Worm (Caenorhabditis elegans) whole organism, late embryonic: ENCODE data around the gene str-151.

Source experiments
- C38D4.7 ChIP-seq: fragments of 200-800 bp; sonication (Bioruptor generic); optimal IDR thresholded peaks from 2 replicates; lab custom pipeline; 2018; ENCODE audit warnings: mild to moderate bottlenecking, missing genetic modification characterization, moderate library complexity, missing compliant biosample characterization
- F13H6.1 ChIP-seq: sonication (generic microtip); optimal IDR thresholded peaks from 2 replicates; lab custom pipeline; 2016; ENCODE audit warnings: missing genetic modification characterization, missing compliant biosample characterization
- K02D7.2 ChIP-seq: sonication (generic microtip); optimal IDR thresholded peaks from 2 replicates; lab custom pipeline; 2017; ENCODE audit warnings: mild to moderate bottlenecking, missing genetic modification characterization, missing compliant biosample characterization
- K09A11.1 ChIP-seq: sonication (generic microtip); optimal IDR thresholded peaks from 2 replicates; lab custom pipeline; 2017; ENCODE audit warnings: antibody characterized with exemption, mild to moderate bottlenecking, missing genetic modification characterization, missing compliant biosample characterization; ENCODE audit not compliant: insufficient read depth
- ceh-14 ChIP-seq: sonication (generic microtip); optimal IDR thresholded peaks from 2 replicates; lab custom pipeline; 2016; ENCODE audit warnings: missing genotype, missing genetic modification characterization, missing compliant biosample characterization
- ceh-18 ChIP-seq: sonication (generic microtip); optimal IDR thresholded peaks from 2 replicates; lab custom pipeline; 2016; ENCODE audit warnings: missing genetic modification characterization, missing compliant biosample characterization
- ceh-19 ChIP-seq: fragments of 200-800 bp; sonication (Bioruptor generic); optimal IDR thresholded peaks from 2 replicates; lab custom pipeline; 2018; ENCODE audit warnings: mild to moderate bottlenecking, missing genetic modification characterization, missing compliant biosample characterization
- ceh-24 ChIP-seq: sonication (generic microtip); optimal IDR thresholded peaks from 2 replicates; lab custom pipeline; 2016; ENCODE audit warnings: mild to moderate bottlenecking, missing genetic modification characterization, missing compliant biosample characterization
- ceh-31 ChIP-seq: sonication (generic microtip); optimal IDR thresholded peaks from 2 replicates; lab custom pipeline; 2016; ENCODE audit warnings: missing genetic modification characterization, missing compliant biosample characterization
- ceh-6 ChIP-seq: fragments of 200-800 bp; sonication (Bioruptor generic); optimal IDR thresholded peaks from 2 replicates; lab custom pipeline; 2018; ENCODE audit warnings: mild to moderate bottlenecking, missing genetic modification characterization, missing compliant biosample characterization
- ceh-9 ChIP-seq: sonication (generic microtip); optimal IDR thresholded peaks from 2 replicates; lab custom pipeline; 2016; ENCODE audit warnings: mild to moderate bottlenecking, missing genetic modification characterization, inconsistent platforms, missing compliant biosample characterization
- che-1 ChIP-seq: sonication (generic microtip); optimal IDR thresholded peaks from 2 replicates; lab custom pipeline; 2016; ENCODE audit warnings: mild to moderate bottlenecking, missing genetic modification characterization, missing compliant biosample characterization
- dve-1 ChIP-seq: sonication (generic microtip); optimal IDR thresholded peaks from 2 replicates; lab custom pipeline; 2017; ENCODE audit warnings: antibody characterized with exemption, mild to moderate bottlenecking, missing genetic modification characterization, missing compliant biosample characterization
- elt-2 ChIP-seq: sonication (generic microtip); optimal IDR thresholded peaks from 2 replicates; lab custom pipeline; 2016; ENCODE audit warnings: missing genetic modification reagents, missing genetic modification characterization, missing compliant biosample characterization
- elt-4 ChIP-seq: sonication (generic microtip); optimal IDR thresholded peaks from 2 replicates; lab custom pipeline; 2016; ENCODE audit warnings: missing genetic modification characterization, missing compliant biosample characterization
- eyg-1 ChIP-seq: sonication (generic microtip); optimal IDR thresholded peaks from 2 replicates; lab custom pipeline; 2016; ENCODE audit warnings: missing genotype, missing genetic modification characterization, missing compliant biosample characterization
- fkh-10 ChIP-seq: fragments of 150-350 bp; optimal IDR thresholded peaks from 2 replicates; lab custom pipeline; 2014; ENCODE audit warnings: missing biosample characterization, missing genetic modification reagents, missing genetic modification characterization
- hlh-13 ChIP-seq: fragments of 200-800 bp; sonication (Bioruptor generic); optimal IDR thresholded peaks from 2 replicates; lab custom pipeline; 2018; ENCODE audit warnings: mild to moderate bottlenecking, missing genetic modification characterization, missing compliant biosample characterization
- hlh-6 ChIP-seq: sonication (generic microtip); optimal IDR thresholded peaks from 2 replicates; lab custom pipeline; 2016; ENCODE audit warnings: missing genotype, missing genetic modification characterization, missing compliant biosample characterization
- nhr-232 ChIP-seq: sonication (generic microtip); optimal IDR thresholded peaks from 2 replicates; lab custom pipeline; 2016; ENCODE audit warnings: missing genetic modification characterization, missing compliant biosample characterization
- pag-3 ChIP-seq: sonication (generic microtip); optimal IDR thresholded peaks from 2 replicates; lab custom pipeline; 2016; ENCODE audit warnings: missing compliant biosample characterization, missing genetic modification characterization, borderline replicate concordance
- pax-1 ChIP-seq: fragments of 150-350 bp; optimal IDR thresholded peaks from 2 replicates; lab custom pipeline; 2014; ENCODE audit warnings: missing biosample characterization, missing genetic modification characterization
- pqm-1 ChIP-seq: sonication (generic microtip); optimal IDR thresholded peaks from 2 replicates; lab custom pipeline; 2016; ENCODE audit warnings: missing genetic modification characterization, missing compliant biosample characterization
- pros-1 ChIP-seq: fragments of 150-350 bp; optimal IDR thresholded peaks from 2 replicates; lab custom pipeline; 2014; ENCODE audit warnings: missing biosample characterization, missing genetic modification reagents, missing genetic modification characterization
- ref-2 ChIP-seq: sonication (generic microtip); optimal IDR thresholded peaks from 2 replicates; lab custom pipeline; 2016; ENCODE audit warnings: missing genetic modification characterization, missing compliant biosample characterization
- rnt-1 ChIP-seq: sonication (generic microtip); optimal IDR thresholded peaks from 2 replicates; lab custom pipeline; 2016; ENCODE audit warnings: missing genetic modification characterization, missing compliant biosample characterization
- sox-4 ChIP-seq: sonication (generic microtip); optimal IDR thresholded peaks from 2 replicates; lab custom pipeline; 2017; ENCODE audit warnings: mild to moderate bottlenecking, missing genetic modification characterization, inconsistent platforms, missing compliant biosample characterization
- unc-3 ChIP-seq, 2 experiments: fragments of 200-800 bp in 1 of 2; sonication (Bioruptor generic) in 1 of 2; sonication (generic microtip) in 1 of 2; conservative IDR thresholded peaks in 1 of 2; optimal IDR thresholded peaks in 1 of 2; 2 replicates each; pipeline versions ENCODE4 v1.3.6 to Lab custom; 2016 to 2022; ENCODE audit warnings: missing compliant biosample characterization in 2 of 2, missing genetic modification characterization in 2 of 2, missing genetic modification reagents in 1 of 2
- unc-55 ChIP-seq: sonication (generic microtip); optimal IDR thresholded peaks from 2 replicates; lab custom pipeline; 2017; ENCODE audit warnings: missing biosample characterization, missing genetic modification reagents, missing genetic modification characterization

Gene str-151

ce11 chrV:16592947-16593791 lies 17.2 kb downstream of the str-151 start:
- TF ChIP-seq pqm-1 (tag; lab: Kevin White, UChicago) = no peak
- TF ChIP-seq rnt-1 = no peak
- no peak for TF ChIP-seq unc-3 (GFP tag; conservative IDR thresholded peaks at IDR 0.05; lab: Robert Waterston, UW)
- no peak for TF ChIP-seq unc-3 (tag; optimal IDR thresholded peaks at IDR 0.05; lab: Kevin White, UChicago)
- TF ChIP-seq F13H6.1 (tag; lab: Kevin White, UChicago) = no peak
- TF ChIP-seq eyg-1 (tag; lab: Kevin White, UChicago) = no peak
- TF ChIP-seq ceh-24 = no peak
- TF ChIP-seq ceh-14 = no peak
- no peak for TF ChIP-seq ceh-31 (tag; lab: Kevin White, UChicago)
- TF ChIP-seq elt-4 (tag; lab: Kevin White, UChicago) = no peak
- TF ChIP-seq ceh-18 = no peak
- no peak for TF ChIP-seq pros-1 (tag; lab: Kevin White, UChicago)
- no peak for TF ChIP-seq fkh-10 (GFP tag; lab: Kevin White, UChicago)
- TF ChIP-seq hlh-13 (GFP tag; lab: Kevin White, UChicago) = peak; percentile 4
- TF ChIP-seq elt-2 (tag; lab: Kevin White, UChicago) = peak; percentile 81
- no peak for TF ChIP-seq pax-1 (tag; lab: Kevin White, UChicago)
- TF ChIP-seq sox-4 (tag; lab: Kevin White, UChicago) = no peak
- TF ChIP-seq dve-1 (tag; lab: Kevin White, UChicago) = peak; percentile 85
- TF ChIP-seq nhr-232 (tag; lab: Kevin White, UChicago) = no peak
- TF ChIP-seq pag-3 (tag; lab: Kevin White, UChicago) = no peak

ce11 chrV:16593792-16594059 lies 17.7 kb downstream of the str-151 start:
- TF ChIP-seq unc-55 (GFP tag; lab: Kevin White, UChicago) (no peak), elt-4 (tag; lab: Kevin White, UChicago) (peak; percentile 20), C38D4.7 (GFP tag; lab: Kevin White, UChicago) (no peak), ceh-24 (no peak)

- TF ChIP-seq ceh-6 (GFP tag; lab: Kevin White, UChicago) (no peak), pag-3 (tag; lab: Kevin White, UChicago) (no peak), K02D7.2 (tag; lab: Kevin White, UChicago) (no peak), ceh-31 (tag; lab: Kevin White, UChicago) (no peak), F13H6.1 (tag; lab: Kevin White, UChicago) (no peak), eyg-1 (tag; lab: Kevin White, UChicago) (no peak), K09A11.1 (tag; lab: Kevin White, UChicago) (no peak), pqm-1 (tag; lab: Kevin White, UChicago) (no peak), ceh-9 (tag; lab: Kevin White, UChicago) (no peak)
- TF ChIP-seq, all 69 proteins: peak for 0
These were observed 18.5 kb downstream of the str-151 start for ce11 chrV:16594514-16594913.

ce11 chrV:16595140-16595791 lies 19.3 kb downstream of the str-151 start, which contains the start of gene cpl-1:
Gene cpl-1, minus strand, starts transcription at chrV:16595346.
- TF ChIP-seq ceh-19 (GFP tag; lab: Kevin White, UChicago) (no peak), pag-3 (tag; lab: Kevin White, UChicago) (no peak), K02D7.2 (tag; lab: Kevin White, UChicago) (no peak), ref-2 (tag; lab: Kevin White, UChicago) (no peak), elt-2 (tag; lab: Kevin White, UChicago) (peak; percentile 82), che-1 (tag; lab: Kevin White, UChicago) (no peak)
- TF ChIP-seq, all 69 proteins: peak for 1

ce11 chrV:16596102-16596501 lies 20.1 kb downstream of the str-151 start:
- TF ChIP-seq hlh-13 (GFP tag; lab: Kevin White, UChicago) (no peak), elt-2 (tag; lab: Kevin White, UChicago) (peak; percentile 50), K09A11.1 (tag; lab: Kevin White, UChicago) (no peak), hlh-6 (no peak)
